Fruit fly (Drosophila melanogaster): ENCODE measurements around the gene Sps2.

- TF ChIP-seq CG8478 (optimal IDR thresholded peaks at IDR 0.05) = no peak
- peak in 1 of 2 experiments; percentile 6 for TF ChIP-seq CTCF (optimal IDR thresholded peaks at IDR 0.05)
These were observed 30.6 kb upstream of the Sps2 start for dm6 chr2L:10311822-10312221.
